Fruit fly (Drosophila melanogaster) Kc167 (cell line): ENCODE measurements around the gene CG43218.

Experiments used
- h ChIP-seq: fragments of >200 bp; optimal IDR thresholded peaks from 3 replicates; lab custom pipeline; 2018; ENCODE audit warnings: missing external identifiers
- insv ChIP-seq: fragments of >200 bp; optimal IDR thresholded peaks from 3 replicates; lab custom pipeline; 2018; ENCODE audit warnings: missing external identifiers
- psq ChIP-seq: fragments of >200 bp; optimal IDR thresholded peaks from 2 replicates; lab custom pipeline; 2017; ENCODE audit warnings: missing external identifiers
- ttk ChIP-seq: sonication (Bioruptor generic); optimal IDR thresholded peaks from 2 replicates; lab custom pipeline; 2017; ENCODE audit warnings: missing external identifiers

- no peak for TF ChIP-seq ttk
- TF ChIP-seq psq (lab: Kevin White, UChicago), result no peak
- TF ChIP-seq h (lab: Kevin White, UChicago), result no peak
- TF ChIP-seq insv, result no peak
Observed at dm6 chr3L:21302493-21302892, 44.7 kb downstream of the CG43218 start.
